Worm (Caenorhabditis elegans): ENCODE measurements around the gene cutl-18.

Gene cutl-18

ce11 chrV:11304200-11304599 lies 12.5 kb downstream of the cutl-18 start:
- TF ChIP-seq mdl-1 (tag; optimal IDR thresholded peaks at IDR 0.05) (no peak), nhr-237 (tag; optimal IDR thresholded peaks at IDR 0.05) (no peak), aly-2 (tag; optimal IDR thresholded peaks at IDR 0.05) (no peak), pqm-1 (tag; optimal IDR thresholded peaks at IDR 0.05) (no peak), unc-39 (tag; optimal IDR thresholded peaks at IDR 0.05) (no peak), tbx-2 (tag; optimal IDR thresholded peaks at IDR 0.05) (no peak), nhr-43 (tag; optimal IDR thresholded peaks at IDR 0.05; ENCODE audit: poor library complexity, severe bottlenecking) (no peak)

DNA sequence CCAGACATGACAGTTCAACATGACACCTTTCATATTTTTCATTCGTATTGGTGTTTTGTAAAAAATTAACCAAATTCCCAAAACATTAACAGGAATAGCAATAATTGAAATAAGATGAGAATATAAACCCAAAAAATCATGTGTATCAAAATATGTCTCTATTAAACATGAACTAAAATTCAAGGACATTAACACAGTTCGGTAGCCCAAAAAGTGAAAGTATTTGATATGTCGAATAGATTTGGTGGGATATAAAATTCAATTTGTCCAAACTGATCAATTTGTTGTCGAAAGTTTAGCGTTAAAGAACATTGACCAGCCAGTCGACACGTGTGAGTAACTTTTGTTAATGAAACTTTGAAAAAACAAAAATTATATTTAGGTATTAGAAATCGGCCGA lies 14.0 kb downstream of the cutl-18 start, which contains the start of gene srh-46:
Gene srh-46, minus strand, starts transcription at position 189 of the 400 bp plus-strand sequence.
- no peak for TF ChIP-seq lsy-12 (tag; optimal IDR thresholded peaks at IDR 0.05)
- TF ChIP-seq nhr-25 (tag; optimal IDR thresholded peaks at IDR 0.05): no peak
- TF ChIP-seq ztf-4 (tag; optimal IDR thresholded peaks at IDR 0.05): no peak
- TF ChIP-seq nhr-28 (tag; optimal IDR thresholded peaks at IDR 0.05): no peak
- no peak for TF ChIP-seq ceh-82 (tag; optimal IDR thresholded peaks at IDR 0.05)
- TF ChIP-seq sea-2 (GFP tag; optimal IDR thresholded peaks at IDR 0.05): no peak
- no peak for TF ChIP-seq nfya-1 (tag; optimal IDR thresholded peaks at IDR 0.05; ENCODE audit: insufficient read depth)
- no peak for TF ChIP-seq skn-1 (tag; optimal IDR thresholded peaks at IDR 0.05)
- no peak for TF ChIP-seq ceh-28 (tag; optimal IDR thresholded peaks at IDR 0.05)
- no peak for TF ChIP-seq ZK546.5 (tag; optimal IDR thresholded peaks at IDR 0.05)
- no peak for TF ChIP-seq ceh-16 (tag; optimal IDR thresholded peaks at IDR 0.05)
- no peak for TF ChIP-seq ama-1 (optimal IDR thresholded peaks at IDR 0.05)
- TF ChIP-seq nhr-12 (tag; optimal IDR thresholded peaks at IDR 0.05): no peak
- TF ChIP-seq fos-1 (tag; optimal IDR thresholded peaks at IDR 0.05): no peak
- TF ChIP-seq tbx-2 (tag; optimal IDR thresholded peaks at IDR 0.05): no peak
- TF ChIP-seq daf-12 (tag; optimal IDR thresholded peaks at IDR 0.05): no peak
- no peak for TF ChIP-seq nhr-43 (tag; optimal IDR thresholded peaks at IDR 0.05; ENCODE audit: poor library complexity, severe bottlenecking)
- no peak for TF ChIP-seq lin-39 (tag; optimal IDR thresholded peaks at IDR 0.05)
- TF ChIP-seq ceh-9 (tag; optimal IDR thresholded peaks at IDR 0.05): no peak

- no peak for TF ChIP-seq ZK546.5 (tag; optimal IDR thresholded peaks at IDR 0.05)
- TF ChIP-seq nhr-12 (tag; optimal IDR thresholded peaks at IDR 0.05): no peak
- no peak for TF ChIP-seq ama-1 (optimal IDR thresholded peaks at IDR 0.05)
- TF ChIP-seq daf-12 (tag; optimal IDR thresholded peaks at IDR 0.05): no peak
- no peak for TF ChIP-seq egl-5 (tag; optimal IDR thresholded peaks at IDR 0.05)
- TF ChIP-seq egl-27 (tag; optimal IDR thresholded peaks at IDR 0.05): no peak
- no peak for TF ChIP-seq lsy-12 (tag; optimal IDR thresholded peaks at IDR 0.05)
- TF ChIP-seq mml-1 (tag; optimal IDR thresholded peaks at IDR 0.05): no peak
- no peak for TF ChIP-seq sea-2 (GFP tag; optimal IDR thresholded peaks at IDR 0.05)
- TF ChIP-seq aly-2 (tag; optimal IDR thresholded peaks at IDR 0.05): no peak
- TF ChIP-seq nhr-11 (tag; optimal IDR thresholded peaks at IDR 0.05): no peak
- TF ChIP-seq R02D3.7 (tag; optimal IDR thresholded peaks at IDR 0.05): no peak
Observed at ce11 chrV:11300539-11300938, 16.2 kb downstream of the cutl-18 start, which contains the start of gene srh-47. Gene srh-47, minus strand, starts transcription at chrV:11300639.

DNA sequence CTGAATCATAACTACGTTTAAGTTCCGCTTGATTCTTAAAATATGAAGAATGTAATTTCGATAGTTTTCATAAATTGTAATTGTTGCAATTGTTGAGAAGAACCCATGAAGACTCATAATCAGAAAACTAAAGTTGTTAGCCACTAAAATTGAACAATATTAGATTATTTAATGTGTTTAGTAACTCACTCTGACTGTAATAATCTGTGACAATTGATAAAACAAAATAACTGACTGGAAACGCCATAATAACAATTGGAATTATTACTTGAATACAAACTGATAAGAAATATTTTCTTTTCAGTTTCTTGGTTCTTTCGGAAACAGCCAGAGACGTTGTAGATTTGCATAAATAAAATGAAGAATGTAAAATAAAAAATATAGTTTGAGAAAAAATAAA lies 17.3 kb downstream of the cutl-18 start:
- TF ChIP-seq ceh-16 (tag; optimal IDR thresholded peaks at IDR 0.05) (no peak), nhr-67 (tag; optimal IDR thresholded peaks at IDR 0.05) (no peak), fos-1 (tag; optimal IDR thresholded peaks at IDR 0.05) (no peak), lsy-12 (tag; optimal IDR thresholded peaks at IDR 0.05) (no peak), pha-4 (tag; optimal IDR thresholded peaks at IDR 0.05) (no peak)

DNA sequence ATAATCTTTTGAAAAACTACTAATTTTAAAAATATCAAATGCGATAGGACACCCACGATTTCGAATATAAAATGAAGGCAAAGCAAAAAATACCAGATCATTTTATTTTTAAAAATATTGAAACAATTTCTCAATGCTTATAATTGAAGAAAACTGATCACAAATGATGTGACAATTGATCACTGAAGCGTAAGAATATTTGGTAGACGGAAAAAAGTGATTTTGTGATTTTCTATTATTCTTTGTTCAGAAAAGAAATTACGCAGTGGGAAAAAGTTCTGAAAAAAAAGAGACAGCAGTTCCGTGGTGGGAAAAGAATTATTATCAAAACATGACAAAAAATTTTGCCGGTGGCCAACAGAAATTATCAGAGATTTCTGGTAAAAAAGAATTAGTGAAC lies 18.1 kb downstream of the cutl-18 start, which contains the start of gene T03F7.5:
Gene T03F7.5, minus strand, starts transcription at position 101 of the 400 bp plus-strand sequence.
- no peak for TF ChIP-seq nhr-67 (tag; optimal IDR thresholded peaks at IDR 0.05)
- TF ChIP-seq pha-4 (tag; optimal IDR thresholded peaks at IDR 0.05): no peak
- TF ChIP-seq zag-1 (tag; optimal IDR thresholded peaks at IDR 0.05): no peak
- no peak for TF ChIP-seq ceh-82 (tag; optimal IDR thresholded peaks at IDR 0.05)
- TF ChIP-seq ceh-28 (tag; optimal IDR thresholded peaks at IDR 0.05): no peak
- TF ChIP-seq sea-2 (GFP tag; optimal IDR thresholded peaks at IDR 0.05): no peak
- no peak for TF ChIP-seq nhr-28 (tag; optimal IDR thresholded peaks at IDR 0.05)
- no peak for TF ChIP-seq nhr-43 (tag; optimal IDR thresholded peaks at IDR 0.05; ENCODE audit: poor library complexity, severe bottlenecking)
- no peak for TF ChIP-seq lsy-12 (tag; optimal IDR thresholded peaks at IDR 0.05)
- no peak for TF ChIP-seq mml-1 (tag; optimal IDR thresholded peaks at IDR 0.05)
- TF ChIP-seq ceh-16 (tag; optimal IDR thresholded peaks at IDR 0.05): no peak
- no peak for TF ChIP-seq nhr-77 (tag; optimal IDR thresholded peaks at IDR 0.05)
- TF ChIP-seq nhr-76 (tag; optimal IDR thresholded peaks at IDR 0.05): no peak
- TF ChIP-seq tbx-2 (tag; optimal IDR thresholded peaks at IDR 0.05): no peak
- no peak for TF ChIP-seq nhr-25 (tag; optimal IDR thresholded peaks at IDR 0.05)
- no peak for TF ChIP-seq mdl-1 (tag; optimal IDR thresholded peaks at IDR 0.05)
- no peak for TF ChIP-seq nhr-12 (tag; optimal IDR thresholded peaks at IDR 0.05)
- TF ChIP-seq lin-39 (tag; optimal IDR thresholded peaks at IDR 0.05): no peak
